Worm (Caenorhabditis elegans) whole organism, young adult: ENCODE data around the gene srx-131.

Experiments used
- B0035.1 ChIP-seq: sonication (generic microtip); optimal IDR thresholded peaks from 2 replicates; lab custom pipeline; 2016; ENCODE audit warnings: missing genetic modification characterization, mild to moderate bottlenecking, missing compliant biosample characterization, missing genotype, missing genetic modification reagents
- attf-6 ChIP-seq: fragments of 200-800 bp; sonication (Bioruptor generic); IDR thresholded peaks from 2 replicates; pipeline ENCODE4 v1.3.6; 2022; ENCODE audit warnings: missing genetic modification reagents, missing genetic modification characterization, missing compliant biosample characterization
- bed-2 ChIP-seq: fragments of 200-800 bp; sonication (Bioruptor generic); IDR thresholded peaks from 2 replicates; pipeline ENCODE4 v1.3.6; 2022; ENCODE audit warnings: missing genetic modification reagents, missing genetic modification characterization, missing compliant biosample characterization
- dox-1 ChIP-seq: fragments of 200-800 bp; sonication (Bioruptor generic); IDR thresholded peaks from 2 replicates; pipeline ENCODE4 v1.3.6; 2022; ENCODE audit warnings: missing genetic modification reagents, missing genetic modification characterization, missing compliant biosample characterization
- egrh-3 ChIP-seq: fragments of 200-800 bp; sonication (Bioruptor generic); IDR thresholded peaks from 2 replicates; pipeline ENCODE4 v1.3.6; 2022; ENCODE audit warnings: missing genetic modification reagents, missing genetic modification characterization, missing compliant biosample characterization
- pha-4 ChIP-seq: fragments of 150-350 bp; sonication (generic microtip); optimal IDR thresholded peaks from 2 replicates; lab custom pipeline; 2014; ENCODE audit warnings: missing biosample characterization, missing genetic modification reagents, missing genetic modification characterization

- TF ChIP-seq pha-4 (tag; lab: Kevin White, UChicago) (no peak), egrh-3 (GFP tag; lab: Robert Waterston, UW) (no peak), attf-6 (GFP tag; lab: Robert Waterston, UW) (no peak), bed-2 (GFP tag; lab: Robert Waterston, UW) (no peak), B0035.1 (tag; lab: Kevin White, UChicago) (no peak), dox-1 (GFP tag; lab: Robert Waterston, UW) (no peak)
Observed at ce11 chrV:13858906-13859305, 13.7 kb downstream of the srx-131 start, which contains the start of gene srx-135.
